Fruit fly (Drosophila melanogaster) S2 (cell line): Measurements from ENCODE around the gene CG9192.
"Not testable (repeated sequence)": the region's sequence is repeated elsewhere in the genome, so short reads cannot be mapped to it uniquely, and the experiment has no call there.

Experiments used
- CG8478 ChIP-seq: fragments of >200 bp; optimal IDR thresholded peaks from 2 replicates; lab custom pipeline; 2018
- CTCF ChIP-seq, 2 experiments: fragments of >200 bp; optimal IDR thresholded peaks; 2 replicates each; lab custom pipeline; 2018

DNA sequence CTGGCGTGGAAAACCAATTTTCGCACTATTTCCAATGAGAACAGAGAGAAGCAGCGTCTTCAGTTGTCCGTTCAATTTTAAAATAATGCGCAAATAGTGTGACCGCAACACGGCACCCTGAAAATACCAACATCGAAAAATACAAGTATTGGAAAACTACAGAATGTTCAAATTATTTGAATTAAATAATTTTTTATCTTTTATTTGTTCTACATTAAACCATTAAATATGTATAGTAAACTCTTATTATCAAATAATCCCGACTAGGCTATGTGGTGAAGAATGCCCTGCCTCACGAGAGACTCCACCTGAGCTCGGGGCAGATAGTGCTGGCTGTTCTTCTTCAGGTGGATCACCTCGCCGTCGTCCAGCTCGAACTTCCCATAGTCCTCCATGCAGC, 7.7 kb upstream of the CG9192 start, which contains the start of gene Klp61F:
- not testable (repeated sequence) for TF ChIP-seq CG8478 (lab: Kevin White, UChicago); CTCF (optimal IDR thresholded peaks at IDR 0.05; lab: Kevin White, UChicago)
